Worm (Caenorhabditis elegans) whole organism, early embryonic: ENCODE results near the gene C33F10.4.

Experiments used
- B0310.2 ChIP-seq: sonication (generic microtip); optimal IDR thresholded peaks from 2 replicates; lab custom pipeline; 2016; ENCODE audit warnings: mild to moderate bottlenecking, missing genetic modification characterization, missing compliant biosample characterization
- F13C5.2 ChIP-seq: sonication (generic microtip); optimal IDR thresholded peaks from 2 replicates; lab custom pipeline; 2017; ENCODE audit warnings: mild to moderate bottlenecking, missing genetic modification characterization, inconsistent platforms, missing compliant biosample characterization
- aly-1 ChIP-seq: sonication (generic microtip); optimal IDR thresholded peaks from 2 replicates; lab custom pipeline; 2016; ENCODE audit warnings: missing genetic modification characterization, missing compliant biosample characterization
- ama-1 ChIP-seq: fragments of 150-350 bp; optimal IDR thresholded peaks from 2 replicates; lab custom pipeline; 2014
- ceh-13 ChIP-seq: fragments of 200-800 bp; sonication (Bioruptor generic); optimal IDR thresholded peaks from 2 replicates; lab custom pipeline; 2018; ENCODE audit warnings: mild to moderate bottlenecking, missing genetic modification characterization, missing compliant biosample characterization
- ceh-36 ChIP-seq: sonication (generic microtip); optimal IDR thresholded peaks from 2 replicates; lab custom pipeline; 2016; ENCODE audit warnings: missing genetic modification characterization, inconsistent platforms, missing compliant biosample characterization
- ets-7 ChIP-seq: sonication (generic microtip); optimal IDR thresholded peaks from 2 replicates; lab custom pipeline; 2016; ENCODE audit warnings: missing genotype, missing genetic modification characterization, missing compliant biosample characterization
- flt-1 ChIP-seq: fragments of 200-800 bp; sonication (Bioruptor generic); IDR thresholded peaks from 2 replicates; pipeline ENCODE4 v1.3.6; 2022; ENCODE audit warnings: missing genetic modification characterization, missing compliant biosample characterization
- hmbx-1 ChIP-seq: sonication (generic microtip); optimal IDR thresholded peaks from 2 replicates; lab custom pipeline; 2016; ENCODE audit warnings: mild to moderate bottlenecking, missing genetic modification characterization, missing compliant biosample characterization
- hmg-4 ChIP-seq: fragments of 200-800 bp; sonication (Bioruptor generic); optimal IDR thresholded peaks from 2 replicates; lab custom pipeline; 2018; ENCODE audit warnings: mild to moderate bottlenecking, missing genetic modification characterization, missing compliant biosample characterization
- hnd-1 ChIP-seq: sonication (generic microtip); optimal IDR thresholded peaks from 2 replicates; lab custom pipeline; 2016; ENCODE audit warnings: missing genetic modification characterization, missing compliant biosample characterization
- pes-1 ChIP-seq: fragments of 200-800 bp; sonication (Bioruptor generic); IDR thresholded peaks from 2 replicates; pipeline ENCODE4 v1.3.6; 2022; ENCODE audit warnings: missing genetic modification reagents, missing genetic modification characterization, missing compliant biosample characterization
- scrt-1 ChIP-seq: fragments of 200-800 bp; sonication (Bioruptor generic); IDR thresholded peaks from 2 replicates; pipeline ENCODE4 v1.3.6; 2022; ENCODE audit warnings: missing genetic modification characterization, missing compliant biosample characterization
- sea-1 ChIP-seq: fragments of 200-800 bp; sonication (Bioruptor generic); conservative IDR thresholded peaks from 2 replicates; pipeline ENCODE4 v1.3.6; 2022; ENCODE audit warnings: missing genetic modification characterization, missing compliant biosample characterization
- tbx-11 ChIP-seq: fragments of 200-800 bp; sonication (Bioruptor generic); IDR thresholded peaks from 2 replicates; pipeline ENCODE4 v1.3.6; 2022; ENCODE audit warnings: missing genetic modification characterization, missing compliant biosample characterization
- tbx-37 ChIP-seq: fragments of 200-800 bp; sonication (Bioruptor generic); conservative IDR thresholded peaks from 2 replicates; pipeline ENCODE4 v1.3.6; 2022; ENCODE audit warnings: missing genetic modification reagents, missing genetic modification characterization, missing compliant biosample characterization
- tra-4 ChIP-seq: sonication (generic microtip); optimal IDR thresholded peaks from 2 replicates; lab custom pipeline; 2017; ENCODE audit warnings: missing genetic modification characterization, missing compliant biosample characterization

Gene C33F10.4

ce11 chrII:4769886-4770285, 25.7 kb upstream of the C33F10.4 start:
- no peak for TF ChIP-seq ceh-13 (GFP tag; lab: Kevin White, UChicago)
- TF ChIP-seq tra-4 (tag; lab: Kevin White, UChicago) = no peak
- TF ChIP-seq hnd-1 (tag; lab: Kevin White, UChicago) = no peak
- TF ChIP-seq flt-1 (GFP tag; lab: Robert Waterston, UW) = no peak
- no peak for TF ChIP-seq tbx-11
- TF ChIP-seq ama-1 (lab: Kevin White, UChicago) = no peak
- no peak for TF ChIP-seq F13C5.2 (tag; lab: Kevin White, UChicago)

DNA sequence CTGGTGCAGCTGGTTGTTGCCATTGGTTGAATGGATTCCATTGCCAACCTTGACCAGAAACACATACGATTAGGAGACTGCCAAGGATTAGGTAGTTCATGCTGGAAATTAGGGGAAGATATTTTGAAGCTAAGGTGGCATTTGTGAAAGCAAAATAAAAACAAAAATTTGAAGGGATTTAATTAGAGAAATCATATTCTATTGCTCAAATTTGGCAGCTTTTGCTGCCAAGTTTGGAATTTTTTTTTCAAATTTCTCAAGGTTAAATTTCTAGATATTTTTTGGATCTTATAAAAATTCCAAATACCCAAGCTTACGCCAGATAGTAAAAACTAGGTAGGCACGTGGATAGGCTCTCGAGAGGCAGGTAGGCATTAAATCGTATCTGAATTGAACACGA, 24.3 kb upstream of the C33F10.4 start, which contains the start of gene F26G1.5:
F26G1.5 (minus strand) TSS at position 101 of the 400 bp plus-strand sequence.
- TF ChIP-seq scrt-1 (GFP tag; lab: Robert Waterston, UW) (no peak), tbx-37 (no peak), aly-1 (no peak), sea-1 (GFP tag; lab: Robert Waterston, UW) (no peak), hnd-1 (tag; lab: Kevin White, UChicago) (no peak), hmg-4 (GFP tag; lab: Kevin White, UChicago) (no peak), ceh-36 (tag; lab: Kevin White, UChicago) (no peak), hmbx-1 (tag; lab: Kevin White, UChicago) (no peak), tra-4 (tag; lab: Kevin White, UChicago) (no peak), F13C5.2 (tag; lab: Kevin White, UChicago) (no peak)

DNA sequence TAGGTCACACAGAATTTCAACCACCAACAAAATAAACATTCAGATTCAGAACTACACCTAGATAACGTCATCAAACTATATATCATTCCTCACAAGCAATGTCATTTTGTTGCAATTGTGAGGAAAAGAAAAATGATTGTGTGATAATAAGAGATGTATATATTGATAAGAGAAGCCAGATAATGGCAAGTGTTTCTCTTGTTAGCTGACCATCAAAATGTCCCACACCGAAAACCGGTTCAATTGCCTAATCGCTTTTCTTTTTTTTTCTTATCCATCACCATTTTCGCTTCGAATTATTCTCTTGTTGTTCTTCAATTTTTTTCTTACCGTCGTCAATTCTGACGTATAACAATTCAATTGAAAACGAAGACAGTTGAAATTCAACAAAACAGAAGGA, 23.1 kb upstream of the C33F10.4 start:
- TF ChIP-seq ets-7 = no peak
- TF ChIP-seq sea-1 (GFP tag; lab: Robert Waterston, UW) = no peak
- no peak for TF ChIP-seq pes-1 (GFP tag; lab: Robert Waterston, UW)
- TF ChIP-seq tra-4 (tag; lab: Kevin White, UChicago) = no peak
- no peak for TF ChIP-seq hmg-4 (GFP tag; lab: Kevin White, UChicago)

DNA sequence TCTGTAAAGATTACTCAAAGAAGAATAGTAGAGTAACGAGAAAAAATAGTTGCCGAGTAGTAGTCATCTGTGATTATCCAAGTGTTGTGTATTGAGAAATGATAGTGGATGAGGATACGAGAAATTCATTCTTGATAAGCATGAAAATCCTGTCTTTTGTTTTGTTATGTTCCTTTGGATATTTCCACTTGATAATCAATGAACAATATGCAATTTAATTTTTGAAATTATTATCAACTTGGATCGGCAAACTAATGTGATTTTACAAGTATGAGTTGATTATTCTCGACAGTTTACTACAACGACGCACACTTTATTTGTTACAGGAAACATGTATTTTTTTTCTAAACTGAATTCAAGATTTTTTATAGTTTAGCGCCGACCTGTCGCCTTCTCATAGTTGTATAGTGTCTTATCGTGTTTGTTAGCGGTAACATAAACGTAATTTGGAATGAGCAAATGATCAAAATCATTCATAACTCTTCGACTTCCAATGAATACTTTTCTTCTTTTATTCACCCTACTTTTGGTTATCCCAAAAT, 21.6 kb upstream of the C33F10.4 start, which contains the start of the genes F26G1.9 and F26G1.10:
F26G1.9 (minus strand) TSS at position 101 of the 542 bp plus-strand sequence.
F26G1.10 (plus strand) TSS at position 492 of the 542 bp plus-strand sequence.
- TF ChIP-seq flt-1 (GFP tag; lab: Robert Waterston, UW) (no peak), aly-1 (no peak), sea-1 (GFP tag; lab: Robert Waterston, UW) (no peak), tbx-11 (no peak), ceh-13 (GFP tag; lab: Kevin White, UChicago) (no peak)

ce11 chrII:4775802-4776201, 19.8 kb upstream of the C33F10.4 start:
- TF ChIP-seq tra-4 (tag; lab: Kevin White, UChicago) = no peak
- no peak for TF ChIP-seq ceh-13 (GFP tag; lab: Kevin White, UChicago)
- no peak for TF ChIP-seq pes-1 (GFP tag; lab: Robert Waterston, UW)
- no peak for TF ChIP-seq ama-1 (lab: Kevin White, UChicago)
- no peak for TF ChIP-seq flt-1 (GFP tag; lab: Robert Waterston, UW)
- TF ChIP-seq aly-1 = no peak
- TF ChIP-seq tbx-11 = no peak
- no peak for TF ChIP-seq scrt-1 (GFP tag; lab: Robert Waterston, UW)
- no peak for TF ChIP-seq ets-7
- TF ChIP-seq F13C5.2 (tag; lab: Kevin White, UChicago) = no peak
- no peak for TF ChIP-seq ceh-36 (tag; lab: Kevin White, UChicago)
- no peak for TF ChIP-seq hmbx-1 (tag; lab: Kevin White, UChicago)
- no peak for TF ChIP-seq sea-1 (GFP tag; lab: Robert Waterston, UW)
- no peak for TF ChIP-seq tbx-37
- no peak for TF ChIP-seq hnd-1 (tag; lab: Kevin White, UChicago)
- no peak for TF ChIP-seq hmg-4 (GFP tag; lab: Kevin White, UChicago)
- no peak for TF ChIP-seq B0310.2 (tag; lab: Kevin White, UChicago)

ce11 chrII:4776933-4777332, 18.6 kb upstream of the C33F10.4 start, which contains the start of gene F26G1.11:
Gene F26G1.11, plus strand, starts transcription at chrII:4777137.
- no peak for TF ChIP-seq pes-1 (GFP tag; lab: Robert Waterston, UW)
- TF ChIP-seq tbx-11 = no peak
- TF ChIP-seq tbx-37 = no peak
- TF ChIP-seq hmbx-1 (tag; lab: Kevin White, UChicago) = no peak
- TF ChIP-seq ama-1 (lab: Kevin White, UChicago) = no peak
- no peak for TF ChIP-seq scrt-1 (GFP tag; lab: Robert Waterston, UW)
- no peak for TF ChIP-seq ets-7
- TF ChIP-seq B0310.2 (tag; lab: Kevin White, UChicago) = no peak
- TF ChIP-seq hmg-4 (GFP tag; lab: Kevin White, UChicago) = no peak
- TF ChIP-seq hnd-1 (tag; lab: Kevin White, UChicago) = no peak
- TF ChIP-seq ceh-36 (tag; lab: Kevin White, UChicago) = no peak

DNA sequence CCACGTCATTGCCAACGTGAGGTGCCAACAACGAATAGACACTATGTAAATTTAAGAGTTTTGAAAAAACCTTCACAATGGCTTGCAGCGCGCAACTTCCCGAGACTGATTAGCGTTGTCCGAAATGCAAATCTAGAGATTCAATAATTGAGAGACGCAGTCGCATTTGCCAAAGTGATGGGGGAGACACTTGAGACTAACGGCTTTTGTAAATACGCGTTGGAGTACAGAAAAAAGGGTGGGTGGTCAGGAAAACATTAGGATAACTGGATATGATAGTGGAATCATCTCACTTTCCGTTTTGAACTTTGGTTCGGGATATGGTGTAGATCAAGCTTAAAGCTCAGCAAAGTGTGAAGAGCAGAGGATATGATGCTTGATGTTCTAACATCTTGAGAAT, 15.8 kb upstream of the C33F10.4 start:
- TF ChIP-seq sea-1 (GFP tag; lab: Robert Waterston, UW) (no peak), ets-7 (no peak)

DNA sequence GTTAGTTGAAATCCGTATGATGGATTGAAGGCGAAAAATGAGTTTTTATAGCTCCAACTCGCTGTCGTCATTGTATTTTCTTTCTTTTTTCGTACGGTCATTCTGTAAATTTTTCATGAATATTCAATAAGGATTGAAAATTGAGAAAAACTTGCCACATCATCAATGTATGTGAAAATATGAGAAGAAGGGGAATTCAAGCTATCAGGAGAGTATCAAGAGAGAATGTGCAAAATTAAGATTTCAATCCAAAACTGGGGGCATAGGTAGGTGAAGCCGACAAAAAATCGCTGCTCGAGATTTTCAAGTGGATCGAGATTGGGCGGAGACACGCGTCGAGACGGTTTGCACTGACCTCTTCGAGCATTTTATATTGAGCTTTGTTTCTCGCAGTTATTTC, 11.1 kb upstream of the C33F10.4 start, which contains the start of gene nep-12:
nep-12 (minus strand) TSS at position 101 of the 400 bp plus-strand sequence.
- TF ChIP-seq hmg-4 (GFP tag; lab: Kevin White, UChicago) = no peak
- TF ChIP-seq tra-4 (tag; lab: Kevin White, UChicago) = no peak
- no peak for TF ChIP-seq pes-1 (GFP tag; lab: Robert Waterston, UW)
- no peak for TF ChIP-seq ceh-36 (tag; lab: Kevin White, UChicago)
- no peak for TF ChIP-seq B0310.2 (tag; lab: Kevin White, UChicago)
- no peak for TF ChIP-seq ceh-13 (GFP tag; lab: Kevin White, UChicago)
- TF ChIP-seq sea-1 (GFP tag; lab: Robert Waterston, UW) = no peak
- TF ChIP-seq ets-7 = no peak
- no peak for TF ChIP-seq scrt-1 (GFP tag; lab: Robert Waterston, UW)
- no peak for TF ChIP-seq tbx-11
- no peak for TF ChIP-seq tbx-37
- no peak for TF ChIP-seq hnd-1 (tag; lab: Kevin White, UChicago)
- TF ChIP-seq flt-1 (GFP tag; lab: Robert Waterston, UW) = no peak
- TF ChIP-seq ama-1 (lab: Kevin White, UChicago) = no peak
- TF ChIP-seq F13C5.2 (tag; lab: Kevin White, UChicago) = no peak
- no peak for TF ChIP-seq hmbx-1 (tag; lab: Kevin White, UChicago)
- TF ChIP-seq aly-1 = no peak
